Worm (Caenorhabditis elegans): ENCODE measurements around the gene lgc-4.

ce11 chrX:9238692-9239091, 3.3 kb downstream of the lgc-4 start:
- TF ChIP-seq let-526 (GFP tag; IDR thresholded peaks at IDR 0.05) (no peak), mes-4 (tag; optimal IDR thresholded peaks at IDR 0.05) (peak; percentile 74), zim-3 (tag; optimal IDR thresholded peaks at IDR 0.05) (no peak), egl-18 (GFP tag; IDR thresholded peaks at IDR 0.05) (no peak), sptf-2 (GFP tag; optimal IDR thresholded peaks at IDR 0.05) (peak; percentile 16), F37B4.10 (GFP tag; IDR thresholded peaks at IDR 0.05) (no peak)

All from whole organism, young adult.